Worm (Caenorhabditis elegans) whole organism, late embryonic: ENCODE measurements around the gene H25P19.1.

Source experiments
- C38D4.7 ChIP-seq: fragments of 200-800 bp; sonication (Bioruptor generic); optimal IDR thresholded peaks from 2 replicates; lab custom pipeline; 2018; ENCODE audit warnings: mild to moderate bottlenecking, missing genetic modification characterization, moderate library complexity, missing compliant biosample characterization
- F13H6.1 ChIP-seq: sonication (generic microtip); optimal IDR thresholded peaks from 2 replicates; lab custom pipeline; 2016; ENCODE audit warnings: missing genetic modification characterization, missing compliant biosample characterization
- K02D7.2 ChIP-seq: sonication (generic microtip); optimal IDR thresholded peaks from 2 replicates; lab custom pipeline; 2017; ENCODE audit warnings: mild to moderate bottlenecking, missing genetic modification characterization, missing compliant biosample characterization
- Y22D7AL.16 ChIP-seq: sonication (generic microtip); optimal IDR thresholded peaks from 2 replicates; lab custom pipeline; 2016; ENCODE audit warnings: missing genetic modification characterization, missing compliant biosample characterization
- ahr-1 ChIP-seq: sonication (generic microtip); optimal IDR thresholded peaks from 2 replicates; lab custom pipeline; 2016; ENCODE audit warnings: missing genetic modification characterization, missing compliant biosample characterization
- ceh-14 ChIP-seq: sonication (generic microtip); optimal IDR thresholded peaks from 2 replicates; lab custom pipeline; 2016; ENCODE audit warnings: missing genotype, missing genetic modification characterization, missing compliant biosample characterization
- ceh-18 ChIP-seq: sonication (generic microtip); optimal IDR thresholded peaks from 2 replicates; lab custom pipeline; 2016; ENCODE audit warnings: missing genetic modification characterization, missing compliant biosample characterization
- ceh-2 ChIP-seq: sonication (generic microtip); optimal IDR thresholded peaks from 2 replicates; lab custom pipeline; 2016; ENCODE audit warnings: missing genotype, missing genetic modification characterization, missing compliant biosample characterization
- ceh-22 ChIP-seq: sonication (generic microtip); optimal IDR thresholded peaks from 2 replicates; lab custom pipeline; 2017; ENCODE audit warnings: missing biosample characterization, missing genetic modification characterization
- ceh-24 ChIP-seq: sonication (generic microtip); optimal IDR thresholded peaks from 2 replicates; lab custom pipeline; 2016; ENCODE audit warnings: mild to moderate bottlenecking, missing genetic modification characterization, missing compliant biosample characterization
- ceh-30 ChIP-seq: fragments of 150-350 bp; optimal IDR thresholded peaks from 2 replicates; lab custom pipeline; 2014; ENCODE audit warnings: missing biosample characterization, missing genetic modification characterization
- ceh-34 ChIP-seq: sonication (generic microtip); optimal IDR thresholded peaks from 2 replicates; lab custom pipeline; 2016; ENCODE audit warnings: mild to moderate bottlenecking, missing genetic modification characterization, missing compliant biosample characterization
- ceh-48 ChIP-seq: sonication (generic microtip); optimal IDR thresholded peaks from 2 replicates; lab custom pipeline; 2016; ENCODE audit warnings: missing genetic modification characterization, inconsistent platforms, missing compliant biosample characterization
- ceh-6 ChIP-seq: fragments of 200-800 bp; sonication (Bioruptor generic); optimal IDR thresholded peaks from 2 replicates; lab custom pipeline; 2018; ENCODE audit warnings: mild to moderate bottlenecking, missing genetic modification characterization, missing compliant biosample characterization
- ceh-9 ChIP-seq: sonication (generic microtip); optimal IDR thresholded peaks from 2 replicates; lab custom pipeline; 2016; ENCODE audit warnings: mild to moderate bottlenecking, missing genetic modification characterization, inconsistent platforms, missing compliant biosample characterization
- dve-1 ChIP-seq: sonication (generic microtip); optimal IDR thresholded peaks from 2 replicates; lab custom pipeline; 2017; ENCODE audit warnings: antibody characterized with exemption, mild to moderate bottlenecking, missing genetic modification characterization, missing compliant biosample characterization
- ets-4 ChIP-seq: sonication (generic microtip); optimal IDR thresholded peaks from 2 replicates; lab custom pipeline; 2016; ENCODE audit warnings: missing genetic modification characterization, missing compliant biosample characterization
- eyg-1 ChIP-seq: sonication (generic microtip); optimal IDR thresholded peaks from 2 replicates; lab custom pipeline; 2016; ENCODE audit warnings: missing genotype, missing genetic modification characterization, missing compliant biosample characterization
- fax-1 ChIP-seq: sonication (generic microtip); optimal IDR thresholded peaks from 2 replicates; lab custom pipeline; 2016; ENCODE audit warnings: missing genotype, missing genetic modification characterization, missing compliant biosample characterization
- fkh-6 ChIP-seq: sonication (generic microtip); optimal IDR thresholded peaks from 2 replicates; lab custom pipeline; 2016; ENCODE audit warnings: missing genetic modification characterization, missing compliant biosample characterization
- hlh-13 ChIP-seq: fragments of 200-800 bp; sonication (Bioruptor generic); optimal IDR thresholded peaks from 2 replicates; lab custom pipeline; 2018; ENCODE audit warnings: mild to moderate bottlenecking, missing genetic modification characterization, missing compliant biosample characterization
- hlh-15 ChIP-seq: sonication (generic microtip); optimal IDR thresholded peaks from 2 replicates; lab custom pipeline; 2016; ENCODE audit warnings: missing genetic modification characterization, missing compliant biosample characterization
- hlh-30 ChIP-seq: sonication (generic microtip); optimal IDR thresholded peaks from 2 replicates; lab custom pipeline; 2017; ENCODE audit warnings: antibody characterized with exemption, missing genetic modification characterization, missing compliant biosample characterization; ENCODE audit not compliant: insufficient read depth
- hlh-6 ChIP-seq: sonication (generic microtip); optimal IDR thresholded peaks from 2 replicates; lab custom pipeline; 2016; ENCODE audit warnings: missing genotype, missing genetic modification characterization, missing compliant biosample characterization
- madf-2 ChIP-seq: sonication (generic microtip); optimal IDR thresholded peaks from 2 replicates; lab custom pipeline; 2017; ENCODE audit warnings: missing genetic modification characterization, missing compliant biosample characterization
- nfya-1 ChIP-seq: sonication (generic microtip); optimal IDR thresholded peaks from 2 replicates; lab custom pipeline; 2017; ENCODE audit warnings: missing genetic modification characterization, mild to moderate bottlenecking, missing compliant biosample characterization, antibody characterized with exemption, moderate library complexity
- nhr-232 ChIP-seq: sonication (generic microtip); optimal IDR thresholded peaks from 2 replicates; lab custom pipeline; 2016; ENCODE audit warnings: missing genetic modification characterization, missing compliant biosample characterization
- npax-4 ChIP-seq: sonication (generic microtip); optimal IDR thresholded peaks from 2 replicates; lab custom pipeline; 2016; ENCODE audit warnings: missing genetic modification characterization, missing compliant biosample characterization
- pha-4 ChIP-seq: fragments of 150-350 bp; optimal IDR thresholded peaks from 2 replicates; lab custom pipeline; 2018; ENCODE audit warnings: missing biosample characterization, missing genetic modification reagents, missing genetic modification characterization
- ref-2 ChIP-seq: sonication (generic microtip); optimal IDR thresholded peaks from 2 replicates; lab custom pipeline; 2016; ENCODE audit warnings: missing genetic modification characterization, missing compliant biosample characterization
- rnt-1 ChIP-seq: sonication (generic microtip); optimal IDR thresholded peaks from 2 replicates; lab custom pipeline; 2016; ENCODE audit warnings: missing genetic modification characterization, missing compliant biosample characterization
- sdc-2 ChIP-seq: sonication (generic microtip); optimal IDR thresholded peaks from 2 replicates; lab custom pipeline; 2016; ENCODE audit warnings: missing genotype, missing genetic modification characterization, missing compliant biosample characterization
- sox-2 ChIP-seq: fragments of 200-800 bp; sonication (Bioruptor generic); IDR thresholded peaks from 2 replicates; pipeline ENCODE4 v1.3.6; 2022; ENCODE audit warnings: missing genetic modification reagents, missing genetic modification characterization, missing compliant biosample characterization
- tbx-2 ChIP-seq: sonication (generic microtip); optimal IDR thresholded peaks from 2 replicates; lab custom pipeline; 2016; ENCODE audit warnings: missing genetic modification characterization, missing compliant biosample characterization
- tbx-7 ChIP-seq: sonication (generic microtip); optimal IDR thresholded peaks from 2 replicates; lab custom pipeline; 2016; ENCODE audit warnings: missing genotype, missing genetic modification characterization, missing compliant biosample characterization
- ttx-3 ChIP-seq: sonication (generic microtip); optimal IDR thresholded peaks from 2 replicates; lab custom pipeline; 2016; ENCODE audit warnings: missing genetic modification reagents, missing genetic modification characterization, missing compliant biosample characterization
- unc-3 ChIP-seq, 2 experiments: fragments of 200-800 bp in 1 of 2; sonication (Bioruptor generic) in 1 of 2; sonication (generic microtip) in 1 of 2; conservative IDR thresholded peaks in 1 of 2; optimal IDR thresholded peaks in 1 of 2; 2 replicates each; pipeline versions ENCODE4 v1.3.6 to Lab custom; 2016 to 2022; ENCODE audit warnings: missing compliant biosample characterization in 2 of 2, missing genetic modification characterization in 2 of 2, missing genetic modification reagents in 1 of 2
- ztf-16 ChIP-seq: sonication (generic microtip); optimal IDR thresholded peaks from 2 replicates; lab custom pipeline; 2017; ENCODE audit warnings: missing genetic modification characterization, missing compliant biosample characterization

H25P19.1 gene

ce11 chrV:687384-687783, at the start of gene H25P19.1:
H25P19.1 (plus strand) TSS chrV:687684.
- TF ChIP-seq tbx-7 (tag; lab: Kevin White, UChicago) (no peak), rnt-1 (tag; lab: Kevin White, UChicago) (no peak), eyg-1 (tag; lab: Kevin White, UChicago) (no peak), ceh-48 (tag; lab: Kevin White, UChicago) (peak; percentile 32), ceh-6 (GFP tag; lab: Kevin White, UChicago) (no peak), Y22D7AL.16 (tag; lab: Kevin White, UChicago) (no peak), fkh-6 (tag; lab: Kevin White, UChicago) (no peak)

DNA sequence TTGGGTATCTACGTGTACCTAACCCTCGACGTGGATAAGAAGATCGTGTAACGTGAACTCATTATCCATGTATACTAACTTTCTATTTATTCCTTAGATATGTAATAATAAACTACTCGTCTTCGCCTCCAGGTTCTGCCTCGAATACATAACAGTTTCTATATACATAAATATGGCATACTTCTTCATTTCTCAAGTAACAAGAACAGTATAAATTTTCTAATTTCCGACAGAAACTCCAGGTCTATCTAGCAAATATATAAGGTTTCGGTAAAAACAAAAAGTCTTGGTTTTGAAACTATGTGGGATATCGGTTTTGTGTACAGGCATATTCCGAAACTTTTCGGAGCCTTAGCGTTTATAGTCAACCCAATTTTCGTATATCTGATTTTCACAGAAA, 49.2 kb upstream of the H25P19.1 start, which contains the start of gene srj-37:
srj-37 (plus strand) TSS at position 301 of the 400 bp plus-strand sequence.
- no peak for TF ChIP-seq ztf-16
- TF ChIP-seq, all 69 proteins: peak for 0

- TF ChIP-seq nhr-232 (tag; lab: Kevin White, UChicago) (no peak), nfya-1 (tag; lab: Kevin White, UChicago) (peak; percentile 18), hlh-30 (peak; percentile 29)
These were observed 44.7 kb upstream of the H25P19.1 start, which contains the start of gene nhr-190 for ce11 chrV:642750-643149. nhr-190 (minus strand) TSS chrV:642924.

- TF ChIP-seq fax-1 (tag; lab: Kevin White, UChicago) (no peak), hlh-13 (GFP tag; lab: Kevin White, UChicago) (no peak), ceh-24 (no peak), F13H6.1 (tag; lab: Kevin White, UChicago) (no peak), unc-3 (GFP tag; conservative IDR thresholded peaks at IDR 0.05; lab: Robert Waterston, UW) (no peak), unc-3 (tag; optimal IDR thresholded peaks at IDR 0.05; lab: Kevin White, UChicago) (no peak), ceh-9 (no peak), sdc-2 (tag; lab: Kevin White, UChicago) (no peak)
These were observed 41.4 kb upstream of the H25P19.1 start, which contains the start of gene F48G7.12 for ce11 chrV:646129-646528. F48G7.12 (minus strand) TSS chrV:646229.

- TF ChIP-seq tbx-2 (tag; lab: Kevin White, UChicago) (no peak), ceh-22 (tag; lab: Kevin White, UChicago) (no peak), Y22D7AL.16 (tag; lab: Kevin White, UChicago) (no peak), ref-2 (tag; lab: Kevin White, UChicago) (no peak), ahr-1 (no peak), ceh-34 (tag; lab: Kevin White, UChicago) (no peak), ceh-30 (tag; lab: Kevin White, UChicago) (no peak), unc-3 (GFP tag; conservative IDR thresholded peaks at IDR 0.05; lab: Robert Waterston, UW) (no peak), unc-3 (tag; optimal IDR thresholded peaks at IDR 0.05; lab: Kevin White, UChicago) (no peak), ceh-2 (tag; lab: Kevin White, UChicago) (no peak), rnt-1 (tag; lab: Kevin White, UChicago) (no peak), fax-1 (tag; lab: Kevin White, UChicago) (no peak), ceh-18 (tag; lab: Kevin White, UChicago) (no peak), ceh-14 (no peak), ets-4 (tag; lab: Kevin White, UChicago) (no peak), ztf-16 (no peak), hlh-6 (tag; lab: Kevin White, UChicago) (no peak), ttx-3 (tag; lab: Kevin White, UChicago) (no peak), fkh-6 (tag; lab: Kevin White, UChicago) (no peak)
These were observed 40.6 kb upstream of the H25P19.1 start, which contains the start of gene ugt-42 for ce11 chrV:646888-647287. ugt-42 (plus strand) TSS chrV:647188.

DNA sequence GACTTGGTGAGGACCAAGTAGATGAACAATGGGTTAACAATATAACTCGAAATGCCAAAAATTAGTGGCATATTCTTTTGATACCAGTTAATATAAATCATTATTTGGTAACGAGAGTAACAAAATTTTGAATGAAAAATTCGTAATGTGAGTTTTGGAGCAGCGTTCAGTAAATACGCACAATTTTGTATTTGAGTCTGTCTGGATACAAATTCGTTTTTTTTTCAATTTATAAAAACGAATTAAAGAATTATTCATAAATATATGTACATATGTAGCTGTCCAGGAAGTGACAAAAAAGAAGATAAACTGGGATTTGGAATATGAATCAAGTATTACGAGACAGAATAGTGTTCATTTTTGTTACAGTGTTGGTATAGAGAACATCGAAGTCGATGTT, 34.5 kb upstream of the H25P19.1 start, which contains the start of gene srj-5:
srj-5 (minus strand) TSS at position 101 of the 400 bp plus-strand sequence.
- TF ChIP-seq hlh-15 (tag; lab: Kevin White, UChicago) (no peak), pha-4 (tag; lab: Kevin White, UChicago) (no peak), madf-2 (tag; lab: Kevin White, UChicago) (no peak), tbx-2 (tag; lab: Kevin White, UChicago) (no peak), ceh-30 (tag; lab: Kevin White, UChicago) (no peak), sox-2 (GFP tag; lab: Robert Waterston, UW) (no peak), Y22D7AL.16 (tag; lab: Kevin White, UChicago) (no peak), C38D4.7 (no peak), K02D7.2 (no peak), fkh-6 (tag; lab: Kevin White, UChicago) (no peak), dve-1 (tag; lab: Kevin White, UChicago) (no peak), ets-4 (tag; lab: Kevin White, UChicago) (no peak), npax-4 (tag; lab: Kevin White, UChicago) (no peak)
